Fruit fly (Drosophila melanogaster): ENCODE data around the gene tex.

Gene tex

dm6 chr3R:8326884-8327283 lies 18.4 kb upstream of the tex start:
- TF ChIP-seq insv (optimal IDR thresholded peaks at IDR 0.05) (no peak), ttk (optimal IDR thresholded peaks at IDR 0.05) (no peak), h (optimal IDR thresholded peaks at IDR 0.05) (no peak), psq (optimal IDR thresholded peaks at IDR 0.05) (no peak)

- no peak for TF ChIP-seq insv (optimal IDR thresholded peaks at IDR 0.05)
- TF ChIP-seq h (optimal IDR thresholded peaks at IDR 0.05), result no peak
- TF ChIP-seq psq (optimal IDR thresholded peaks at IDR 0.05), result no peak
- no peak for TF ChIP-seq Sin3A (optimal IDR thresholded peaks at IDR 0.05)
- no peak for TF ChIP-seq ttk (optimal IDR thresholded peaks at IDR 0.05)
- no peak for TF ChIP-seq Myc (optimal IDR thresholded peaks at IDR 0.05)
Observed at dm6 chr3R:8324016-8324415, 15.6 kb upstream of the tex start, which contains the start of gene CG7443. Gene CG7443 (plus strand): TSS chr3R:8324316.

- TF ChIP-seq ttk (optimal IDR thresholded peaks at IDR 0.05) (no peak), psq (optimal IDR thresholded peaks at IDR 0.05) (no peak), insv (optimal IDR thresholded peaks at IDR 0.05) (no peak), Myc (optimal IDR thresholded peaks at IDR 0.05) (no peak), h (optimal IDR thresholded peaks at IDR 0.05) (no peak), Sin3A (optimal IDR thresholded peaks at IDR 0.05) (no peak)
Observed at dm6 chr3R:8321447-8321846, 13.0 kb upstream of the tex start, which contains the start of gene Or85a. Gene Or85a (plus strand): TSS chr3R:8321747.

DNA sequence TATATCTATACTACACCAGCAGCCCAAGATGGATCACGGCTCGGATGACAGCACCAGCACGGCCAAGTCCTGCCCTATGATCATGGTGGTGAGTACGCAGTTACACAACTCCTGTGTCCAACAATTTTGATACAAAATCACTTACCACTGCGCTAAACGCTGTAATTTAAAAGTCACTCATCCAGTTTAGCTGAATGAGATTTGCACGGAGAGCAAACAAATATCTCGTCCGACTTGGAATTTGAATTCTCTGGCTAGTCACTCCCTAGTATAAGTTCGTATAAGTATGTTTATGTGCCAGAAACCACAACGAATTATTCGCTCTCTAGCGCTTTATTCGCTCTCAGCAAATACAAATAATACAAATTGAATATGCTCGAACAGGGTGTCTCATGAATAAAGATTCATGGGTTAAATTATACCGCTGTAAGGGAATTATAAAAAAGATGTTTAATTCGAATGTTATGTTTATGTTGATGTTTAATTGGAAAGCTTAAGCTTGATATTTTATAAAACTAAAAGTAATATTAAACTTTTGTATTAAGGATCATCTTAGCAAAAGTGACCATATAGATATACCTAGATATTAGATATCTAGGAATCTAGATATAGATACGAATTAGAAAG lies 9.4 kb upstream of the tex start:
- TF ChIP-seq Myc (optimal IDR thresholded peaks at IDR 0.05) (no peak), psq (optimal IDR thresholded peaks at IDR 0.05) (no peak), h (optimal IDR thresholded peaks at IDR 0.05) (no peak), insv (optimal IDR thresholded peaks at IDR 0.05) (no peak), ttk (optimal IDR thresholded peaks at IDR 0.05) (no peak), Sin3A (optimal IDR thresholded peaks at IDR 0.05) (no peak)

DNA sequence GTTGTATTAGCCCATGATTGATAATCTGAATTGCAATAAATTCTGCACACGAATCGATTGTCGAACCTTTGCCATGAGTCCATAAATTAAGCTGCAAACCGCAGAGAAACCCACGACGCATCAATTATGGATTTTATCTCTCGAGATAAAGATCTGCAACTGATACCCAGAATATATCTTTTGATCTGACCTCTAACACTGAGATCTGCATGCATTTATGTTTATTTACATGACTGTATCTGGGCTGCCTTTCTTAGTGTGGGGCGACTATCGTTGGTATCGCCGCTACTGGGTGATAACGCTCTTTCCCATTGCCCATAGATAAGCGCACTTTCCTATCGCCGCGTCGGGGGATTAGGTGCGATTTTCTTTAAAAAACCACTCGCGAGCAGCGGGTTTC lies 8.8 kb upstream of the tex start, which contains the start of gene Ctr1B:
Gene Ctr1B, plus strand, starts transcription at position 398 of the 400 bp plus-strand sequence.
- no peak for TF ChIP-seq Myc (optimal IDR thresholded peaks at IDR 0.05)
- TF ChIP-seq h (optimal IDR thresholded peaks at IDR 0.05), result no peak
- TF ChIP-seq psq (optimal IDR thresholded peaks at IDR 0.05), result no peak
- TF ChIP-seq Sin3A (optimal IDR thresholded peaks at IDR 0.05), result no peak
- no peak for TF ChIP-seq insv (optimal IDR thresholded peaks at IDR 0.05)
- TF ChIP-seq ttk (optimal IDR thresholded peaks at IDR 0.05), result no peak

dm6 chr3R:8316344-8317105 lies 8.1 kb upstream of the tex start, which contains the start of gene Coq2:
Gene Coq2 (minus strand): TSS chr3R:8316543.
- no peak for TF ChIP-seq psq (optimal IDR thresholded peaks at IDR 0.05)
- TF ChIP-seq Sin3A (optimal IDR thresholded peaks at IDR 0.05), result no peak
- no peak for TF ChIP-seq Myc (optimal IDR thresholded peaks at IDR 0.05)
- no peak for TF ChIP-seq ttk (optimal IDR thresholded peaks at IDR 0.05)
- no peak for TF ChIP-seq insv (optimal IDR thresholded peaks at IDR 0.05)
- TF ChIP-seq h (optimal IDR thresholded peaks at IDR 0.05), result no peak

- no peak for TF ChIP-seq psq (optimal IDR thresholded peaks at IDR 0.05)
- no peak for TF ChIP-seq insv (optimal IDR thresholded peaks at IDR 0.05)
- no peak for TF ChIP-seq h (optimal IDR thresholded peaks at IDR 0.05)
- no peak for TF ChIP-seq ttk (optimal IDR thresholded peaks at IDR 0.05)
Observed at dm6 chr3R:8313038-8313437, 4.6 kb upstream of the tex start, which contains the start of gene CG7483. Gene CG7483 (plus strand): TSS chr3R:8313208.

DNA sequence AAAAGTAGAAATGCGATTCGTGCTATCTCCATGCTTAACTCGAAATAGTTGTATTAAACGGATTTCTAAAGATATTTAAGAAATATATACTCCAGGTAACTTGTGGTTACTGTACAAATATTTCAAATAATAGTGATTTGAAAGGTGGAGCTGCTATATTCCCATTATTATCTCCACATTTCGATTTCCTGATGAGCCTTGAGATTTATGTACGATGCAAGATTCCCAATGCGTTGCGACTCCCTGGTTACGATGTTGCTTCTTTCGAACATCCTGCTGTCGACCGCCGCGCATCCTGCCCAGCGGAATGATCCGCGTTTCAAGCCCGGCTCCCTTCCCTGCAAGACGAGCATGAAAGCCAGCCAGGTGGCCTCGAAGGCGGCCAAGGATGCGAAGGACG lies 3.6 kb upstream of the tex start, which contains the start of the genes CG11694 and CG11698:
Gene CG11694, minus strand, starts transcription at position 101 of the 400 bp plus-strand sequence.
Gene CG11698, plus strand, starts transcription at position 152 of the 400 bp plus-strand sequence.
- no peak for TF ChIP-seq Sin3A (optimal IDR thresholded peaks at IDR 0.05)
- no peak for TF ChIP-seq Myc (optimal IDR thresholded peaks at IDR 0.05)
- no peak for TF ChIP-seq ttk (optimal IDR thresholded peaks at IDR 0.05)
- TF ChIP-seq h (optimal IDR thresholded peaks at IDR 0.05), result no peak
- no peak for TF ChIP-seq psq (optimal IDR thresholded peaks at IDR 0.05)
- TF ChIP-seq insv (optimal IDR thresholded peaks at IDR 0.05), result no peak

- TF ChIP-seq Sin3A (optimal IDR thresholded peaks at IDR 0.05) (no peak), ttk (optimal IDR thresholded peaks at IDR 0.05) (no peak), psq (optimal IDR thresholded peaks at IDR 0.05) (no peak), insv (optimal IDR thresholded peaks at IDR 0.05) (no peak), Myc (optimal IDR thresholded peaks at IDR 0.05) (no peak), h (optimal IDR thresholded peaks at IDR 0.05) (no peak)
Observed at dm6 chr3R:8310678-8311077, 2.2 kb upstream of the tex start, which contains the start of gene CG11693. Gene CG11693 (minus strand): TSS chr3R:8310778.

DNA sequence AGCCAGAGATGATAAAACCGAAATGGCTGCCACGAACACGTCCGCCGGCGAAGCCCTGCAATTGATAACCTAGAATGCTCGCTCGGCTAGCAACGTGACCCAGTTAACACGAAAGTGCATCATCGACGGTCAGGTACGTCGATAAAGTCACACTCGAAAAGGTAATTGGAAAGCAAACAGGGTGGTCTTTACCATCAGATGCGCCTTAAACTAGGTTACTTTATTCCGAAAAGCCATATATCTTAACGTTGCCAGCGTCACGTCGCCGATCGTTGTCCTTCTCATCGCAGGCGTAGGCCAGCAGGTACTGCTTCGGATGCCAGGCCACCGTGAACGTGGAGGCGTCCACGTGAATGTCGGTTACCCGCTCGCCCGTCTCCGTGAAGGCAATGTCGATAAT lies 1.2 kb downstream of the tex start:
- no peak for TF ChIP-seq insv (optimal IDR thresholded peaks at IDR 0.05)
- no peak for TF ChIP-seq h (optimal IDR thresholded peaks at IDR 0.05)
- TF ChIP-seq Myc (optimal IDR thresholded peaks at IDR 0.05), result no peak
- no peak for TF ChIP-seq ttk (optimal IDR thresholded peaks at IDR 0.05)
- no peak for TF ChIP-seq psq (optimal IDR thresholded peaks at IDR 0.05)
- TF ChIP-seq Sin3A (optimal IDR thresholded peaks at IDR 0.05), result no peak

DNA sequence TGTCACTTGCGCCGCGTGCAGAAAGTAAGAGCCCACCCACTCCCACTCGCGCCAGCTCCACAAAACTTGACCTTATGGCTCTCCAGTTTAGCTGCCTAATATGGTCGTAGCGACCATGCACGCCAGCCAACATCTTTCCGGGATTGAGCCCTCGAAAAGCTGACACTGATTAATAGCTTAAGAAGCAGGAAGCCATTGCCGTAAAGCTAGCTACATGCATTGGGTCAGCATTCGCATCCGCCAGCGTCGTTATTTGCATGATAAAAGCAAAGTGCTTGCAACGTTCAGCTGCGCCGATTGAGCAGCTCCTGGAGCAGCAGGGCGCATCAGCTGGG lies 1.6 kb downstream of the tex start:
- TF ChIP-seq ttk (optimal IDR thresholded peaks at IDR 0.05) (no peak), h (optimal IDR thresholded peaks at IDR 0.05) (no peak), insv (optimal IDR thresholded peaks at IDR 0.05) (no peak), Sin3A (optimal IDR thresholded peaks at IDR 0.05) (no peak), psq (optimal IDR thresholded peaks at IDR 0.05) (no peak), Myc (optimal IDR thresholded peaks at IDR 0.05) (no peak)

DNA sequence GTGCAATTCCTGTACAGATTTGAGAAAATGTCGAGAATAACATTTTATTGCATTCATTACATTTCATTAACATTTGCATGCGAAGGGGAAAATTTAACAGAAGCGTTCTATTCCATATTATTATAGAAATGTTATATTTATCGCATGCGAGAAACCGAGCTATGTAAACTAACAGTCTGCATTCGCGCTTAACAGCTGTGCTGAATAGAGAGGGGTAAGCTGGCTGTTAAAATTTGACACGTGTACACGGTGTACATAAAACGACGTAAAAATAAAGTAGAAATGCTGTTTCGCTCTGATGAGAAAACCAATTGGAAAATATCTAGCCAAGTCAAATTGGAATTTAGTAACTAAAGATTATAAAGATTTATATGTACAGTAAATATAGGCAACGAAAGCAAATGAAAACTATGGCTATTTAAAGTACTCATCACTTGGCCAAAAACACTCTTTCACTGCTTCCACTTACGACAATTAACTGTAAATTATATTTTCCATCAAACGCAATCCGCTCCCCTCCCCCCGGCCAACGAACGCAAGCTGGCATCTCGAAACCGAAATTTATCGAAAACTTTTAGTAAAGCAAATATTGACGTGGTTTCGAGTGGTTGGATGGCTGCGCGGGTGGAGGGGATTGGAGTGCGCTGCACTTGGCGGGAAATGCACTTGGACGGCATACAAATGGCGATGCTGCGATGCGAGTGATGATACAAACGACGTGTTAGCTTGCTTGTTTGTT lies 2.1 kb downstream of the tex start:
- TF ChIP-seq psq (optimal IDR thresholded peaks at IDR 0.05) (no peak), Sin3A (optimal IDR thresholded peaks at IDR 0.05) (no peak)
